Worm (Caenorhabditis elegans): ENCODE measurements around the gene F43E2.6.

DNA sequence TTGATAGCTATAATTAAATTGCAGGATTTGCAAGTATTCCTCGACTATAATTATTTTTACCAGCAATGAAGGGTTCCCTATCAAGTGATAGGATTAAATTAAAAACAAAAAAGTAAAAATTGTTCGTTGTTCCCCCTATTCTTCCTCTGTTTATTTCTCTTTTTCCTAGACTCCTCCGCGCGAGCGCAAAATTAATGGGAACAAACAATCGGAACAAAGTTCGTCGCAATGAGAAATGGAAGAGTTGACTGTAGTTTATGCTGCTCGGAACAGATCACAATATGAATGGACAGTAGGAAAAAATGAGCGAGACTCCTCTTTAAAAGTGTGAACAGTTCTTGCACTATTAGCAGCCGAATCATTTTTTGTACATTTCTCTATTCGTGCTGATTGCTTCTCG lies 28.0 kb downstream of the F43E2.6 start:
- TF ChIP-seq W03F9.2 (tag; optimal IDR thresholded peaks at IDR 0.05) (no peak), him-1 (tag; optimal IDR thresholded peaks at IDR 0.05) (no peak)

Data from whole organism, L4/young adult.